Worm (Caenorhabditis elegans): Measurements from ENCODE around the gene tre-3.

ce11 chrV:11730060-11730459 lies 14.4 kb upstream of the tre-3 start, which contains the start of gene rhr-2:
- no peak for TF ChIP-seq med-1 (GFP tag; optimal IDR thresholded peaks at IDR 0.05; ENCODE audit: insufficient read depth)
- no peak for TF ChIP-seq T22C8.4 (GFP tag; IDR thresholded peaks at IDR 0.05)
- no peak for TF ChIP-seq ztf-23 (GFP tag; IDR thresholded peaks at IDR 0.05)
- no peak for TF ChIP-seq flt-1 (GFP tag; IDR thresholded peaks at IDR 0.05)
- TF ChIP-seq cog-1 (tag; optimal IDR thresholded peaks at IDR 0.05) = no peak
- TF ChIP-seq ref-1 (GFP tag; conservative IDR thresholded peaks at IDR 0.05) = no peak
- TF ChIP-seq klf-2 (GFP tag; conservative IDR thresholded peaks at IDR 0.05) = no peak
- no peak for TF ChIP-seq ztf-29 (GFP tag; IDR thresholded peaks at IDR 0.05)

Data from whole organism, midembryonic.